Fruit fly (Drosophila melanogaster): ENCODE data around the gene CG15387.

The CG15387 gene

dm6 chr2L:2202018-2202852 lies 23.9 kb downstream of the CG15387 start (continued):
- no peak for TF ChIP-seq h (optimal IDR thresholded peaks at IDR 0.05)
- peak; percentile 79 for TF ChIP-seq CG7987 (GFP tag; optimal IDR thresholded peaks at IDR 0.05)
- peak; percentile 64 for TF ChIP-seq Dip2 (GFP tag; IDR thresholded peaks at IDR 0.05)
- TF ChIP-seq Dip3 (GFP tag; optimal IDR thresholded peaks at IDR 0.05) = peak; percentile 38
- TF ChIP-seq peb (GFP tag; IDR thresholded peaks at IDR 0.05) = peak; percentile 99
- TF ChIP-seq CG43689 (GFP tag; IDR thresholded peaks at IDR 0.05) = peak; percentile 93
- TF ChIP-seq kni (GFP tag; optimal IDR thresholded peaks at IDR 0.05) = peak; percentile 96
- TF ChIP-seq Dad (GFP tag; optimal IDR thresholded peaks at IDR 0.05) = peak; percentile 97
- peak; percentile 97 for TF ChIP-seq CG13775 (GFP tag; optimal IDR thresholded peaks at IDR 0.05)
- TF ChIP-seq salm (tag; optimal IDR thresholded peaks at IDR 0.05) = peak; percentile 99
- peak; percentile 94 for TF ChIP-seq Oaz (GFP tag; IDR thresholded peaks at IDR 0.05)
- peak; percentile 59 for TF ChIP-seq schlank (tag; optimal IDR thresholded peaks at IDR 0.05)
- TF ChIP-seq wek (GFP tag; optimal IDR thresholded peaks at IDR 0.05) = peak; percentile 94
- peak; percentile 98 for TF ChIP-seq run (tag; optimal IDR thresholded peaks at IDR 0.05)
- peak; percentile 78 for TF ChIP-seq CTCF (GFP tag; optimal IDR thresholded peaks at IDR 0.05)
- TF ChIP-seq BtbVII (GFP tag; optimal IDR thresholded peaks at IDR 0.05) = peak; percentile 93
- TF ChIP-seq CG18764 (GFP tag; optimal IDR thresholded peaks at IDR 0.05) = peak; percentile 98
- peak; percentile 99 for TF ChIP-seq CG10366 (GFP tag; IDR thresholded peaks at IDR 0.05)
- TF ChIP-seq HmgD (GFP tag; optimal IDR thresholded peaks at IDR 0.05) = peak; percentile 94
- TF ChIP-seq CG12391 (tag; optimal IDR thresholded peaks at IDR 0.05) = peak; percentile 100
- peak; percentile 67 for TF ChIP-seq CG15514 (GFP tag; optimal IDR thresholded peaks at IDR 0.05)
- 0 out of 2 replicates have a peak, but pooled peaks have one; percentile 33 for TF ChIP-seq CG2129 (GFP tag; IDR thresholded peaks at IDR 0.05; ENCODE audit: partially characterized antibody)
- peak; percentile 23 for TF ChIP-seq ash1 (GFP tag; optimal IDR thresholded peaks at IDR 0.05)
- TF ChIP-seq Mrtf (GFP tag; IDR thresholded peaks at IDR 0.05) = peak; percentile 97
- peak; percentile 99 for TF ChIP-seq Lhr (GFP tag; optimal IDR thresholded peaks at IDR 0.05)
- peak; percentile 90 for TF ChIP-seq cwo (GFP tag; optimal IDR thresholded peaks at IDR 0.05)
- peak; percentile 98 for TF ChIP-seq CG7745 (tag; optimal IDR thresholded peaks at IDR 0.05)
- peak; percentile 83 for TF ChIP-seq slbo (GFP tag; IDR thresholded peaks at IDR 0.05)
- peak; percentile 60 to 61 for TF ChIP-seq insv (GFP tag; optimal IDR thresholded peaks at IDR 0.05)
- TF ChIP-seq CG6689 (GFP tag; IDR thresholded peaks at IDR 0.05) = peak; percentile 99
- TF ChIP-seq CG3163 (GFP tag; optimal IDR thresholded peaks at IDR 0.05) = peak; percentile 89
- TF ChIP-seq H15 (GFP tag; IDR thresholded peaks at IDR 0.05) = peak; percentile 99
- TF ChIP-seq CG2712 (tag; optimal IDR thresholded peaks at IDR 0.05) = peak; percentile 100
- peak; percentile 95 for TF ChIP-seq CG18619 (GFP tag; optimal IDR thresholded peaks at IDR 0.05)
- peak; percentile 97 for TF ChIP-seq en (GFP tag; optimal IDR thresholded peaks at IDR 0.05)
- TF ChIP-seq CG17568 (GFP tag; optimal IDR thresholded peaks at IDR 0.05) = peak; percentile 97
- peak; percentile 83 for TF ChIP-seq sd (tag; optimal IDR thresholded peaks at IDR 0.05)
- TF ChIP-seq psq (GFP tag; optimal IDR thresholded peaks at IDR 0.05) = peak; percentile 95
- TF ChIP-seq luna (GFP tag; optimal IDR thresholded peaks at IDR 0.05) = no peak
- TF ChIP-seq HLH4C (GFP tag; IDR thresholded peaks at IDR 0.05; ENCODE audit: partially characterized antibody) = peak; percentile 72
- TF ChIP-seq CrebB (tag; optimal IDR thresholded peaks at IDR 0.05) = peak; percentile 98
- peak; percentile 99 for TF ChIP-seq Nf-YA (GFP tag; IDR thresholded peaks at IDR 0.05)
- peak; percentile 86 for TF ChIP-seq CG11560 (tag; IDR thresholded peaks at IDR 0.05)
- peak; percentile 94 for TF ChIP-seq CG7786 (GFP tag; optimal IDR thresholded peaks at IDR 0.05)
- TF ChIP-seq CG7839 (tag; optimal IDR thresholded peaks at IDR 0.05) = peak; percentile 99
- peak; percentile 78 for TF ChIP-seq Rfx (GFP tag; IDR thresholded peaks at IDR 0.05)
- TF ChIP-seq Taf1 (GFP tag; IDR thresholded peaks at IDR 0.05) = peak; percentile 80
- TF ChIP-seq CG9609 (GFP tag; optimal IDR thresholded peaks at IDR 0.05) = peak; percentile 96
- TF ChIP-seq CG31441 (GFP tag; IDR thresholded peaks at IDR 0.05) = peak; percentile 99
- peak; percentile 100 for TF ChIP-seq CG2202 (tag; optimal IDR thresholded peaks at IDR 0.05)

Data from whole organism, embryonic.